Fruit fly (Drosophila melanogaster) whole organism, prepupa: ENCODE results near the gene CG10555.

Experiments
- Blimp-1 ChIP-seq: fragments of 200-800 bp; sonication (Bioruptor generic); optimal IDR thresholded peaks from 3 replicates; lab custom pipeline; 2017; ENCODE audit warnings: missing biosample characterization, missing genetic modification characterization, mild to moderate bottlenecking, moderate library complexity, missing genetic modification reagents
- CG10631 ChIP-seq: fragments of 200-800 bp; sonication (Bioruptor generic); optimal IDR thresholded peaks from 2 replicates; lab custom pipeline; 2016; ENCODE audit warnings: missing biosample characterization, missing genetic modification characterization
- CG10669 ChIP-seq: fragments of 200-800 bp; sonication (Bioruptor generic); optimal IDR thresholded peaks from 3 replicates; lab custom pipeline; 2018; ENCODE audit warnings: missing biosample characterization, mild to moderate bottlenecking, missing genetic modification characterization, moderate library complexity
- CG11294 ChIP-seq: fragments of 200-800 bp; sonication (Bioruptor generic); IDR thresholded peaks from 2 replicates; pipeline ENCODE4 v1.3.6; 2022; ENCODE audit warnings: missing biosample characterization, missing genetic modification characterization
- CG11762 ChIP-seq: fragments of 200-800 bp; sonication (Bioruptor generic); optimal IDR thresholded peaks from 3 replicates; lab custom pipeline; 2016; ENCODE audit warnings: missing biosample characterization, missing genetic modification characterization; ENCODE audit not compliant: insufficient read depth
- CG15336 ChIP-seq: fragments of 200-800 bp; sonication (Bioruptor generic); IDR thresholded peaks from 2 replicates; pipeline ENCODE4 v1.3.6; 2022; ENCODE audit warnings: missing biosample characterization, missing genetic modification characterization
- CG16779 ChIP-seq: fragments of 200-800 bp; sonication (Bioruptor generic); optimal IDR thresholded peaks from 3 replicates; lab custom pipeline; 2017; ENCODE audit warnings: missing biosample characterization, mild to moderate bottlenecking, missing genetic modification characterization
- CG3032 ChIP-seq: fragments of 200-800 bp; optimal IDR thresholded peaks from 2 replicates; lab custom pipeline; 2019; ENCODE audit warnings: missing biosample characterization, mild to moderate bottlenecking, missing genetic modification characterization, moderate library complexity
- CG32006 ChIP-seq: fragments of 200-800 bp; sonication (Bioruptor generic); optimal IDR thresholded peaks from 3 replicates; lab custom pipeline; 2017; ENCODE audit warnings: missing biosample characterization, mild to moderate bottlenecking, missing genetic modification characterization
- CG34406 ChIP-seq: fragments of 200-800 bp; sonication (Bioruptor generic); optimal IDR thresholded peaks from 3 replicates; lab custom pipeline; 2016; ENCODE audit warnings: missing biosample characterization, missing genetic modification characterization
- CG3919 ChIP-seq: fragments of 200-800 bp; sonication (Bioruptor generic); optimal IDR thresholded peaks from 3 replicates; lab custom pipeline; 2016; ENCODE audit warnings: missing biosample characterization, missing genetic modification characterization
- CG4318 ChIP-seq: fragments of 200-800 bp; sonication (Bioruptor generic); optimal IDR thresholded peaks from 3 replicates; lab custom pipeline; 2017; ENCODE audit warnings: missing biosample characterization, mild to moderate bottlenecking, missing genetic modification characterization
- CG6163 ChIP-seq: fragments of 200-800 bp; sonication (Bioruptor generic); IDR thresholded peaks from 3 replicates; pipeline ENCODE4 v1.3.6; 2022; ENCODE audit warnings: missing biosample characterization, missing genetic modification characterization
- CG6276 ChIP-seq: fragments of 200-800 bp; sonication (Bioruptor generic); optimal IDR thresholded peaks from 2 replicates; lab custom pipeline; 2017; ENCODE audit warnings: missing biosample characterization, mild to moderate bottlenecking, missing genetic modification characterization
- CG6808 ChIP-seq: fragments of 200-800 bp; sonication (Bioruptor generic); optimal IDR thresholded peaks from 3 replicates; lab custom pipeline; 2017; ENCODE audit warnings: missing biosample characterization, missing genetic modification characterization, mild to moderate bottlenecking, moderate library complexity, missing genetic modification reagents
- CG6854 ChIP-seq: fragments of 200-800 bp; sonication (Bioruptor generic); optimal IDR thresholded peaks from 2 replicates; lab custom pipeline; 2017; ENCODE audit warnings: missing biosample characterization, mild to moderate bottlenecking, missing genetic modification characterization
- CG7368 ChIP-seq: fragments of 200-800 bp; sonication (Bioruptor generic); optimal IDR thresholded peaks from 3 replicates; lab custom pipeline; 2016; ENCODE audit warnings: missing biosample characterization, missing genetic modification characterization
- CG8119 ChIP-seq: fragments of 200-800 bp; sonication (Bioruptor generic); IDR thresholded peaks from 3 replicates; pipeline ENCODE4 v1.3.6; 2022; ENCODE audit warnings: missing biosample characterization, missing genetic modification characterization
- CG8319 ChIP-seq: fragments of 200-800 bp; sonication (Bioruptor generic); optimal IDR thresholded peaks from 3 replicates; lab custom pipeline; 2016; ENCODE audit warnings: missing biosample characterization, missing genetic modification characterization
- CG8632 ChIP-seq: fragments of 200-800 bp; sonication (Bioruptor generic); optimal IDR thresholded peaks from 3 replicates; lab custom pipeline; 2016; ENCODE audit warnings: missing biosample characterization, missing genetic modification characterization
- CG9139 ChIP-seq: fragments of 200-800 bp; sonication (Bioruptor generic); optimal IDR thresholded peaks from 3 replicates; lab custom pipeline; 2017; ENCODE audit warnings: missing biosample characterization, mild to moderate bottlenecking, missing genetic modification characterization
- Eip75B ChIP-seq: fragments of 200-800 bp; sonication (Bioruptor generic); optimal IDR thresholded peaks from 3 replicates; lab custom pipeline; 2016; ENCODE audit warnings: missing biosample characterization, missing genetic modification characterization
- Eip78C ChIP-seq: fragments of 200-800 bp; sonication (Bioruptor generic); peaks from one replicate; lab custom pipeline; 2016; ENCODE audit warnings: missing biosample characterization, missing genetic modification characterization
- Eip93F ChIP-seq: fragments of 200-800 bp; sonication (Bioruptor generic); optimal IDR thresholded peaks from 2 replicates; lab custom pipeline; 2016; ENCODE audit warnings: missing biosample characterization, mild to moderate bottlenecking, missing genetic modification characterization
- Ets21C ChIP-seq: fragments of 200-800 bp; sonication (Bioruptor generic); optimal IDR thresholded peaks from 3 replicates; lab custom pipeline; 2016; ENCODE audit warnings: missing biosample characterization, missing genetic modification characterization
- Ets96B ChIP-seq: fragments of 200-800 bp; optimal IDR thresholded peaks from 2 replicates; lab custom pipeline; 2019; ENCODE audit warnings: missing biosample characterization, mild to moderate bottlenecking, missing genetic modification characterization, moderate library complexity
- Gug ChIP-seq: fragments of 200-800 bp; sonication (Bioruptor generic); IDR thresholded peaks from 2 replicates; pipeline ENCODE4 v1.3.6; 2022; ENCODE audit warnings: missing biosample characterization, missing genetic modification characterization
- Hr38 ChIP-seq: sonication (Bioruptor generic); optimal IDR thresholded peaks from 2 replicates; lab custom pipeline; 2016; ENCODE audit warnings: missing biosample characterization, missing genetic modification characterization
- Hr39 ChIP-seq: fragments of 200-800 bp; sonication (Bioruptor generic); optimal IDR thresholded peaks from 2 replicates; lab custom pipeline; 2016; ENCODE audit warnings: missing biosample characterization, missing genetic modification characterization
- Lpt ChIP-seq: fragments of 200-800 bp; sonication (Bioruptor generic); optimal IDR thresholded peaks from 3 replicates; lab custom pipeline; 2016; ENCODE audit warnings: missing biosample characterization, missing genetic modification characterization
- Met ChIP-seq: fragments of 200-800 bp; sonication (Bioruptor generic); optimal IDR thresholded peaks from 3 replicates; lab custom pipeline; 2016; ENCODE audit warnings: missing biosample characterization, missing genetic modification characterization
- OdsH ChIP-seq: fragments of 200-800 bp; sonication (Bioruptor generic); optimal IDR thresholded peaks from 3 replicates; lab custom pipeline; 2016; ENCODE audit warnings: missing biosample characterization, missing genetic modification characterization
- Smox ChIP-seq: fragments of 200-800 bp; sonication (Bioruptor generic); optimal IDR thresholded peaks from 3 replicates; lab custom pipeline; 2016; ENCODE audit warnings: missing biosample characterization, missing genetic modification characterization
- Sox102F ChIP-seq: fragments of 200-800 bp; sonication (Bioruptor generic); optimal IDR thresholded peaks from 2 replicates; lab custom pipeline; 2016; ENCODE audit warnings: missing biosample characterization, mild to moderate bottlenecking, missing genetic modification characterization
- Sox14 ChIP-seq: fragments of 200-800 bp; sonication (Bioruptor generic); optimal IDR thresholded peaks from 3 replicates; lab custom pipeline; 2016; ENCODE audit warnings: missing biosample characterization, missing genetic modification characterization
- acj6 ChIP-seq: fragments of 200-800 bp; sonication (Bioruptor generic); optimal IDR thresholded peaks from 3 replicates; lab custom pipeline; 2016; ENCODE audit warnings: missing biosample characterization, missing genetic modification characterization
- cyc ChIP-seq: fragments of 200-800 bp; sonication (Bioruptor generic); optimal IDR thresholded peaks from 3 replicates; lab custom pipeline; 2016; ENCODE audit warnings: missing biosample characterization, missing genetic modification characterization
- dac ChIP-seq: fragments of 200-800 bp; sonication (Bioruptor generic); optimal IDR thresholded peaks from 2 replicates; lab custom pipeline; 2017; ENCODE audit warnings: missing biosample characterization, mild to moderate bottlenecking, missing genetic modification characterization
- dsx ChIP-seq: fragments of 200-800 bp; optimal IDR thresholded peaks from 3 replicates; lab custom pipeline; 2019; ENCODE audit warnings: missing biosample characterization, mild to moderate bottlenecking, missing genetic modification characterization, moderate library complexity; ENCODE audit not compliant: poor library complexity, severe bottlenecking
- eg ChIP-seq: fragments of 200-800 bp; sonication (Bioruptor generic); IDR thresholded peaks from 3 replicates; pipeline ENCODE4 v1.3.6; 2022; ENCODE audit warnings: missing biosample characterization, missing genetic modification characterization
- esn ChIP-seq: fragments of 200-800 bp; sonication (Bioruptor generic); optimal IDR thresholded peaks from 2 replicates; lab custom pipeline; 2016; ENCODE audit warnings: missing biosample characterization, mild to moderate bottlenecking, missing genetic modification characterization, moderate library complexity
- fd59A ChIP-seq: fragments of 200-800 bp; sonication (Bioruptor generic); optimal IDR thresholded peaks from 2 replicates; lab custom pipeline; 2017; ENCODE audit warnings: missing biosample characterization, mild to moderate bottlenecking, missing genetic modification characterization, missing genetic modification reagents
- fd85E ChIP-seq: fragments of 200-800 bp; sonication (Bioruptor generic); optimal IDR thresholded peaks from 3 replicates; lab custom pipeline; 2016; ENCODE audit warnings: missing biosample characterization, missing genetic modification characterization
- fkh ChIP-seq: fragments of 200-800 bp; sonication (Bioruptor generic); optimal IDR thresholded peaks from 3 replicates; lab custom pipeline; 2017; ENCODE audit warnings: missing biosample characterization, mild to moderate bottlenecking, missing genetic modification characterization, moderate library complexity
- lz ChIP-seq: fragments of 200-800 bp; sonication (Bioruptor generic); optimal IDR thresholded peaks from 3 replicates; lab custom pipeline; 2016; ENCODE audit warnings: missing biosample characterization, missing genetic modification characterization
- net ChIP-seq: fragments of 200-800 bp; sonication (Bioruptor generic); optimal IDR thresholded peaks from 3 replicates; lab custom pipeline; 2016; ENCODE audit warnings: missing biosample characterization, missing genetic modification characterization
- pdm3 ChIP-seq: fragments of 200-800 bp; sonication (Bioruptor generic); optimal IDR thresholded peaks from 3 replicates; lab custom pipeline; 2016; ENCODE audit warnings: missing biosample characterization, missing genetic modification characterization
- spab ChIP-seq: fragments of 200-800 bp; sonication (Bioruptor generic); optimal IDR thresholded peaks from 2 replicates; lab custom pipeline; 2017; ENCODE audit warnings: missing biosample characterization, mild to moderate bottlenecking, missing genetic modification characterization, missing genetic modification reagents
- ss ChIP-seq, 2 experiments: fragments of 200-800 bp; sonication (Bioruptor generic); optimal IDR thresholded peaks; 2 replicates in 1 of 2; 3 replicates in 1 of 2; lab custom pipeline; 2017 to 2018; ENCODE audit warnings: mild to moderate bottlenecking in 2 of 2, missing biosample characterization in 2 of 2, missing genetic modification characterization in 2 of 2, moderate library complexity in 1 of 2
- svp ChIP-seq: fragments of 200-800 bp; sonication (Bioruptor generic); peaks from one replicate; lab custom pipeline; 2016; ENCODE audit warnings: missing biosample characterization, missing genetic modification characterization
- topi ChIP-seq: fragments of 200-800 bp; sonication (Bioruptor generic); optimal IDR thresholded peaks from 3 replicates; lab custom pipeline; 2016; ENCODE audit warnings: missing biosample characterization, missing genetic modification characterization
- vri ChIP-seq: fragments of 200-800 bp; sonication (Bioruptor generic); optimal IDR thresholded peaks from 3 replicates; lab custom pipeline; 2016; ENCODE audit warnings: missing biosample characterization, mild to moderate bottlenecking, missing genetic modification characterization

CG10555 gene

dm6 chrX:8411532-8411960, 12.8 kb downstream of the CG10555 start, which contains the start of gene lawc:
Gene lawc (minus strand): TSS chrX:8411658.
- TF ChIP-seq fd59A (no peak), CG32006 (peak; percentile 2), CG6808 (GFP tag; lab: Kevin White, UChicago) (peak; percentile 10), fd85E (peak; percentile 87), svp (peak; percentile 60), CG10669 (GFP tag; lab: Kevin White, UChicago) (no peak), ss (GFP tag; optimal IDR thresholded peaks at IDR 0.05; lab: Kevin White, UChicago) (peak; percentile 56 to 59), CG11762 (GFP tag; lab: Kevin White, UChicago) (peak; percentile 20), net (GFP tag; lab: Kevin White, UChicago) (peak; percentile 52), vri (GFP tag; lab: Kevin White, UChicago) (peak; percentile 68), CG10631 (GFP tag; lab: Kevin White, UChicago) (no peak), CG6163 (peak; percentile 91), Gug (GFP tag; lab: Robert Waterston, UW) (0 out of 2 replicates have a peak, but pooled peaks have one; percentile 37), Ets96B (tag; lab: Kevin White, UChicago) (peak; percentile 13), fkh (peak; percentile 4), CG9139 (peak; percentile 65), CG15336 (GFP tag; lab: Robert Waterston, UW) (peak; percentile 88; the same call in 1 of the 2 replicates), Hr38 (GFP tag; lab: Kevin White, UChicago) (no peak), Lpt (GFP tag; lab: Kevin White, UChicago) (no peak), dac (no peak), CG11294 (peak; percentile 54; the same call in 1 of the 2 replicates), Blimp-1 (GFP tag; lab: Kevin White, UChicago) (no peak), spab (GFP tag; lab: Kevin White, UChicago) (peak; percentile 9), acj6 (GFP tag; lab: Kevin White, UChicago) (no peak), pdm3 (no peak), CG4318 (GFP tag; lab: Kevin White, UChicago) (no peak), CG8632 (GFP tag; lab: Kevin White, UChicago) (no peak), Eip75B (GFP tag; lab: Kevin White, UChicago) (peak; percentile 46), CG3032 (tag; lab: Kevin White, UChicago) (no peak), Smox (GFP tag; lab: Kevin White, UChicago) (peak; percentile 40), CG8119 (GFP tag; lab: Robert Waterston, UW) (peak; percentile 86), CG6854 (GFP tag; lab: Kevin White, UChicago) (peak; percentile 85), Eip78C (GFP tag; lab: Kevin White, UChicago) (peak; percentile 87), OdsH (no peak), CG6276 (peak; percentile 60), CG8319 (GFP tag; lab: Kevin White, UChicago) (no peak), dsx (GFP tag; lab: Kevin White, UChicago) (peak; percentile 61), CG16779 (tag; lab: Kevin White, UChicago) (peak; percentile 63), CG34406 (GFP tag; lab: Kevin White, UChicago) (peak; percentile 9), CG7368 (no peak), eg (GFP tag; lab: Robert Waterston, UW) (peak; percentile 85), esn (GFP tag; lab: Kevin White, UChicago) (peak; percentile 30), Sox102F (peak; percentile 59), Ets21C (GFP tag; lab: Kevin White, UChicago) (no peak), cyc (no peak), Hr39 (GFP tag; lab: Kevin White, UChicago) (no peak), topi (GFP tag; lab: Kevin White, UChicago) (peak; percentile 53), CG3919 (GFP tag; lab: Kevin White, UChicago) (peak; percentile 11), Eip93F (GFP tag; lab: Kevin White, UChicago) (peak; percentile 89), Sox14 (peak; percentile 63), Met (GFP tag; lab: Kevin White, UChicago) (peak; percentile 30), lz (GFP tag; lab: Kevin White, UChicago) (peak; percentile 23)
